Fruit fly (Drosophila melanogaster): ENCODE measurements around the gene CenG1A.

DNA sequence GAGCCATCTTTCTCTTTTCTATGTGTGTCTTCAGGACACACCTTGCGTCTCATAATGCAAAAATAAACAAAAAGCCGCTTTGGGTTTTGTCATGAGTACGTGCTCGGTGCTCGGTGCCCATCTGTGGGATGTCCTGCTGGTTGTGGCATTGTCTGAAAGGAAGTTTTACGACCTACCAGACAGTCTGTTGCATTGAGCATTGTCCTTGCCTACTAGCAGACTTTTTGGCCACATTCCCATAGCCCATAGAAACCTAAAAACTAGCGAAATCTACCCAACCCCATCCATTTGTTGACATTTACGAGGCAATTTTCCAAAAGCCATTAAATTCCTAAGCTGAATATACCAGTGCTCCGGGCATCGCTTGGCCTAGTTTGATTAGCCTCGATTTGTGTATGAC lies 15.7 kb downstream of the CenG1A start:
- TF ChIP-seq pan (optimal IDR thresholded peaks at IDR 0.05) = no peak
- no peak for TF ChIP-seq Dll (optimal IDR thresholded peaks at IDR 0.05)
- no peak for TF ChIP-seq CG8478 (optimal IDR thresholded peaks at IDR 0.05)
- no peak for TF ChIP-seq usp (GFP tag; optimal IDR thresholded peaks at IDR 0.05)
- no peak for TF ChIP-seq psq (optimal IDR thresholded peaks at IDR 0.05)
- TF ChIP-seq EcR (GFP tag; optimal IDR thresholded peaks at IDR 0.05) = no peak

All from whole organism.